Worm (Caenorhabditis elegans) whole organism, young adult: ENCODE data around the gene Y43D4A.2.

Experiments used
- B0261.1 ChIP-seq: sonication (generic microtip); optimal IDR thresholded peaks from 2 replicates; lab custom pipeline; 2016; ENCODE audit warnings: mild to moderate bottlenecking, missing genetic modification characterization, moderate library complexity, missing compliant biosample characterization
- B0336.3 ChIP-seq: fragments of 200-800 bp; sonication (Bioruptor generic); IDR thresholded peaks from 2 replicates; pipeline ENCODE4 v1.3.6; 2022; ENCODE audit warnings: missing genetic modification characterization, missing compliant biosample characterization
- C17E4.6 ChIP-seq: fragments of 200-800 bp; sonication (Bioruptor generic); IDR thresholded peaks from 2 replicates; pipeline ENCODE4 v1.3.6; 2022; ENCODE audit warnings: missing genetic modification reagents, missing genetic modification characterization, missing compliant biosample characterization
- F22D6.2 ChIP-seq: sonication (generic microtip); optimal IDR thresholded peaks from 2 replicates; lab custom pipeline; 2016; ENCODE audit warnings: mild to moderate bottlenecking, missing genetic modification characterization, missing compliant biosample characterization
- F23B12.7 ChIP-seq: sonication (generic microtip); optimal IDR thresholded peaks from 2 replicates; lab custom pipeline; 2017; ENCODE audit warnings: missing genetic modification characterization, mild to moderate bottlenecking, missing compliant biosample characterization, antibody characterized with exemption, moderate library complexity; ENCODE audit not compliant: insufficient read depth
- F37B4.10 ChIP-seq: fragments of 200-800 bp; sonication (Bioruptor generic); IDR thresholded peaks from 2 replicates; pipeline ENCODE4 v1.3.6; 2022; ENCODE audit warnings: missing genetic modification characterization, missing compliant biosample characterization
- F39B2.1 ChIP-seq: fragments of 200-800 bp; sonication (Bioruptor generic); IDR thresholded peaks from 2 replicates; pipeline ENCODE4 v1.3.6; 2022; ENCODE audit warnings: missing genetic modification reagents, missing genetic modification characterization, missing compliant biosample characterization
- F57A8.1 ChIP-seq: fragments of 200-800 bp; sonication (Bioruptor generic); optimal IDR thresholded peaks from 2 replicates; lab custom pipeline; 2018; ENCODE audit warnings: mild to moderate bottlenecking, missing genetic modification characterization, moderate library complexity, missing compliant biosample characterization
- F57C9.4 ChIP-seq: sonication (generic microtip); optimal IDR thresholded peaks from 2 replicates; lab custom pipeline; 2017; ENCODE audit warnings: mild to moderate bottlenecking, missing genetic modification characterization, missing compliant biosample characterization
- K12H6.12 ChIP-seq: fragments of 200-800 bp; sonication (Bioruptor generic); optimal IDR thresholded peaks from 2 replicates; lab custom pipeline; 2018; ENCODE audit warnings: mild to moderate bottlenecking, missing genetic modification characterization, missing compliant biosample characterization
- T07F8.4 ChIP-seq: sonication (generic microtip); optimal IDR thresholded peaks from 2 replicates; lab custom pipeline; 2016; ENCODE audit warnings: mild to moderate bottlenecking, missing genetic modification characterization, moderate library complexity, missing compliant biosample characterization
- T26A5.8 ChIP-seq: sonication (generic microtip); optimal IDR thresholded peaks from 2 replicates; lab custom pipeline; 2016; ENCODE audit warnings: missing genetic modification characterization, missing compliant biosample characterization
- Y53F4B.3 ChIP-seq: fragments of 200-800 bp; sonication (Bioruptor generic); IDR thresholded peaks from 2 replicates; pipeline ENCODE4 v1.3.6; 2022; ENCODE audit warnings: missing genetic modification reagents, missing genetic modification characterization, missing compliant biosample characterization
- Y53G8AR.9 ChIP-seq: fragments of 200-800 bp; sonication (Bioruptor generic); conservative IDR thresholded peaks from 2 replicates; pipeline ENCODE4 v1.3.6; 2022; ENCODE audit warnings: missing genetic modification reagents, missing genetic modification characterization, missing compliant biosample characterization
- Y56A3A.18 ChIP-seq: fragments of 200-800 bp; sonication (Bioruptor generic); IDR thresholded peaks from 2 replicates; pipeline ENCODE4 v1.3.6; 2022; ENCODE audit warnings: missing genetic modification reagents, missing genetic modification characterization, missing compliant biosample characterization
- Y67H2A.10 ChIP-seq: fragments of 200-800 bp; sonication (Bioruptor generic); conservative IDR thresholded peaks from 2 replicates; pipeline ENCODE4 v1.3.6; 2022; ENCODE audit warnings: missing genetic modification reagents, missing genetic modification characterization, missing compliant biosample characterization
- Y79H2A.3 ChIP-seq: fragments of 200-800 bp; sonication (Bioruptor generic); conservative IDR thresholded peaks from 2 replicates; pipeline ENCODE4 v1.3.6; 2022; ENCODE audit warnings: missing genetic modification reagents, missing genetic modification characterization, missing compliant biosample characterization
- ama-1 ChIP-seq, 3 experiments: fragments of 150-350 bp in 1 of 3; sonication (generic microtip) in 2 of 3; optimal IDR thresholded peaks; 2 replicates each; lab custom pipeline; 2014 to 2018; ENCODE audit warnings: missing biosample characterization in 2 of 3, missing genetic modification characterization in 2 of 3, missing genetic modification reagents in 2 of 3
- aptf-3 ChIP-seq: fragments of 200-800 bp; sonication (Bioruptor generic); IDR thresholded peaks from 2 replicates; pipeline ENCODE4 v1.3.6; 2022; ENCODE audit warnings: missing genetic modification characterization, missing compliant biosample characterization
- attf-3 ChIP-seq: fragments of 200-800 bp; sonication (Bioruptor generic); conservative IDR thresholded peaks from 2 replicates; pipeline ENCODE4 v1.3.6; 2022; ENCODE audit warnings: missing genetic modification reagents, missing genetic modification characterization, missing compliant biosample characterization
- attf-6 ChIP-seq: fragments of 200-800 bp; sonication (Bioruptor generic); IDR thresholded peaks from 2 replicates; pipeline ENCODE4 v1.3.6; 2022; ENCODE audit warnings: missing genetic modification reagents, missing genetic modification characterization, missing compliant biosample characterization
- bed-1 ChIP-seq: fragments of 200-800 bp; sonication (Bioruptor generic); IDR thresholded peaks from 2 replicates; pipeline ENCODE4 v1.3.6; 2022; ENCODE audit warnings: missing genetic modification reagents, missing genetic modification characterization, missing compliant biosample characterization
- cebp-1 ChIP-seq, 2 experiments: fragments of 200-800 bp in 1 of 2; sonication (Bioruptor generic) in 1 of 2; sonication (generic microtip) in 1 of 2; IDR thresholded peaks in 1 of 2; optimal IDR thresholded peaks in 1 of 2; 2 replicates each; pipeline versions ENCODE4 v1.3.6 to Lab custom; 2017 to 2022; ENCODE audit warnings: missing compliant biosample characterization in 2 of 2, missing genetic modification characterization in 2 of 2, mild to moderate bottlenecking in 1 of 2, missing genetic modification reagents in 1 of 2, moderate library complexity in 1 of 2
- ceh-100 ChIP-seq: fragments of 200-800 bp; sonication (Bioruptor generic); IDR thresholded peaks from 2 replicates; pipeline ENCODE4 v1.3.6; 2022; ENCODE audit warnings: missing genetic modification reagents, missing genetic modification characterization, missing compliant biosample characterization
- die-1 ChIP-seq: sonication (generic microtip); optimal IDR thresholded peaks from 2 replicates; lab custom pipeline; 2016; ENCODE audit warnings: missing genotype, mild to moderate bottlenecking, missing genetic modification characterization, missing compliant biosample characterization
- egl-44 ChIP-seq: fragments of 200-800 bp; sonication (Bioruptor generic); IDR thresholded peaks from 2 replicates; pipeline ENCODE4 v1.3.6; 2022; ENCODE audit warnings: missing genetic modification reagents, missing genetic modification characterization, missing compliant biosample characterization
- ekl-4 ChIP-seq: fragments of 200-800 bp; sonication (Bioruptor generic); IDR thresholded peaks from 2 replicates; pipeline ENCODE4 v1.3.6; 2022; ENCODE audit warnings: missing genetic modification reagents, missing genetic modification characterization, missing compliant biosample characterization
- lag-1 ChIP-seq: fragments of 200-800 bp; sonication (Bioruptor generic); IDR thresholded peaks from 2 replicates; pipeline ENCODE4 v1.3.6; 2022; ENCODE audit warnings: missing genetic modification reagents, missing genetic modification characterization, missing compliant biosample characterization
- let-526 ChIP-seq: fragments of 200-800 bp; sonication (Bioruptor generic); IDR thresholded peaks from 2 replicates; pipeline ENCODE4 v1.3.6; 2022; ENCODE audit warnings: missing genetic modification reagents, missing genetic modification characterization, missing compliant biosample characterization
- lin-26 ChIP-seq: fragments of 200-800 bp; sonication (Bioruptor generic); IDR thresholded peaks from 2 replicates; pipeline ENCODE4 v1.3.6; 2022; ENCODE audit warnings: missing genetic modification reagents, missing genetic modification characterization, missing compliant biosample characterization
- lin-40 ChIP-seq: sonication (generic microtip); optimal IDR thresholded peaks from 2 replicates; lab custom pipeline; 2016; ENCODE audit warnings: missing genetic modification characterization, mild to moderate bottlenecking, missing compliant biosample characterization, missing genotype, missing genetic modification reagents
- lin-54 ChIP-seq: fragments of 200-800 bp; sonication (Bioruptor generic); optimal IDR thresholded peaks from 2 replicates; lab custom pipeline; 2018; ENCODE audit warnings: mild to moderate bottlenecking, missing genetic modification characterization, missing compliant biosample characterization
- lir-1 ChIP-seq: fragments of 200-800 bp; sonication (Bioruptor generic); conservative IDR thresholded peaks from 2 replicates; pipeline ENCODE4 v1.3.6; 2022; ENCODE audit warnings: missing genetic modification reagents, missing genetic modification characterization, missing compliant biosample characterization
- rec-8 ChIP-seq, 2 experiments: sonication (generic microtip); optimal IDR thresholded peaks; 2 replicates each; lab custom pipeline; 2016; ENCODE audit warnings: mild to moderate bottlenecking in 2 of 2, missing genetic modification characterization in 2 of 2, missing genetic modification reagents in 2 of 2, missing genotype in 2 of 2, missing biosample characterization in 1 of 2, missing compliant biosample characterization in 1 of 2, moderate library complexity in 1 of 2
- rpc-1 ChIP-seq, 2 experiments: fragments of 150-350 bp in 1 of 2; sonication (generic microtip) in 1 of 2; optimal IDR thresholded peaks; 2 replicates each; lab custom pipeline; 2014 to 2018; ENCODE audit warnings: missing biosample characterization in 1 of 2, missing genetic modification characterization in 1 of 2, missing genetic modification reagents in 1 of 2, missing genotype in 1 of 2
- sea-2 ChIP-seq: fragments of 200-800 bp; sonication (Bioruptor generic); IDR thresholded peaks from 2 replicates; pipeline ENCODE4 v1.3.6; 2022; ENCODE audit warnings: missing genetic modification characterization, missing compliant biosample characterization
- snpc-4 ChIP-seq, 5 experiments: fragments of 150-350 bp in 1 of 5; sonication (generic microtip) in 4 of 5; optimal IDR thresholded peaks; 2 replicates each; lab custom pipeline; 2014 to 2018; ENCODE audit warnings: missing genetic modification characterization in 5 of 5, missing biosample characterization in 3 of 5, antibody characterized with exemption in 2 of 5, mild to moderate bottlenecking in 2 of 5, missing compliant biosample characterization in 2 of 5, missing genotype in 2 of 5, moderate library complexity in 2 of 5, missing genetic modification reagents in 1 of 5
- somi-1 ChIP-seq: fragments of 200-800 bp; sonication (Bioruptor generic); optimal IDR thresholded peaks from 2 replicates; lab custom pipeline; 2018; ENCODE audit warnings: mild to moderate bottlenecking, missing genetic modification characterization, missing compliant biosample characterization
- sptf-2 ChIP-seq: fragments of 200-800 bp; sonication (Bioruptor generic); optimal IDR thresholded peaks from 2 replicates; lab custom pipeline; 2018; ENCODE audit warnings: mild to moderate bottlenecking, missing genetic modification characterization, missing compliant biosample characterization
- tbp1 ChIP-seq: fragments of 200-800 bp; sonication (Bioruptor generic); optimal IDR thresholded peaks from 2 replicates; lab custom pipeline; 2018; ENCODE audit warnings: mild to moderate bottlenecking, missing genetic modification characterization, missing compliant biosample characterization
- xnd-1 ChIP-seq: sonication (generic microtip); optimal IDR thresholded peaks from 2 replicates; lab custom pipeline; 2016; ENCODE audit warnings: missing genotype, missing genetic modification reagents, missing genetic modification characterization, missing compliant biosample characterization
- ztf-22 ChIP-seq: fragments of 200-800 bp; sonication (Bioruptor generic); optimal IDR thresholded peaks from 2 replicates; lab custom pipeline; 2018; ENCODE audit warnings: mild to moderate bottlenecking, missing genetic modification characterization, moderate library complexity, missing compliant biosample characterization
- ztf-25 ChIP-seq: fragments of 200-800 bp; sonication (Bioruptor generic); IDR thresholded peaks from 2 replicates; pipeline ENCODE4 v1.3.6; 2022; ENCODE audit warnings: missing genetic modification reagents, missing genetic modification characterization, missing compliant biosample characterization
- ztf-26 ChIP-seq: sonication (generic microtip); optimal IDR thresholded peaks from 2 replicates; lab custom pipeline; 2017; ENCODE audit warnings: missing genetic modification characterization, missing compliant biosample characterization
- ztf-28 ChIP-seq: fragments of 200-800 bp; sonication (Bioruptor generic); IDR thresholded peaks from 2 replicates; pipeline ENCODE4 v1.3.6; 2022; ENCODE audit warnings: missing genetic modification reagents, missing genetic modification characterization, missing compliant biosample characterization
- ztf-6 ChIP-seq: fragments of 200-800 bp; sonication (Bioruptor generic); IDR thresholded peaks from 2 replicates; pipeline ENCODE4 v1.3.6; 2022; ENCODE audit warnings: missing genetic modification reagents, missing genetic modification characterization, missing compliant biosample characterization

Gene Y43D4A.2

DNA sequence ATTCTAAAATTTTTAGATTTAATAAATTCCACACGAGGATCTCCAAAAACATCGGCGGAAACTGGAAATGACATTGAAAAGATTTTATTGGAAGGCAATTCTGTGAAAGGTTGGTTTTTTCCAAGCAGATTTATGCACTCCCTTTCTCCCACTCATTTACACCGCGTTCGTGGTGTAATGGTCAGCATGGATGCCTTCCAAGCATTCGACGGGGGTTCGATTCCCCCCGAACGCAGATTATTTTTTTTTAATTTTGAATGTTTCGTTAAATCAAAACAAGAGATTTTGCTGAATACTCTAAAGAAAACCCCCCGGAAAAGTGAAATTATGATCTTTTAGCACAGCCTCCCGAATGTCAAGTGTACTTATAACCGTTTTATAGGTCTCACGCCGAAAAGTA is 20.3 kb upstream of the Y43D4A.2 start (continued):
- TF ChIP-seq snpc-4 (GFP tag; optimal IDR thresholded peaks at IDR 0.05; lab: Kevin White, UChicago) (peak; percentile 91), snpc-4 (tag; optimal IDR thresholded peaks at IDR 0.05; lab: Kevin White, UChicago) (peak; percentile 38 to 97 (median 96)), sptf-2 (GFP tag; lab: Kevin White, UChicago) (no peak), ekl-4 (peak; percentile 31; the same call in 1 of the 2 replicates), K12H6.12 (tag; lab: Kevin White, UChicago) (no peak), ama-1 (optimal IDR thresholded peaks at IDR 0.05; lab: Kevin White, UChicago) (no peak), ama-1 (GFP tag; optimal IDR thresholded peaks at IDR 0.05; lab: Kevin White, UChicago) (peak in 1 of 2 experiments; percentile 78), F39B2.1 (GFP tag; lab: Robert Waterston, UW) (no peak), rec-8 (tag; optimal IDR thresholded peaks at IDR 0.05; lab: Kevin White, UChicago) (peak; percentile 47 to 72), B0261.1 (tag; lab: Kevin White, UChicago) (peak; percentile 92), Y79H2A.3 (GFP tag; lab: Robert Waterston, UW) (no peak), aptf-3 (GFP tag; lab: Robert Waterston, UW) (no peak), ztf-28 (GFP tag; lab: Robert Waterston, UW) (no peak), Y67H2A.10 (GFP tag; lab: Robert Waterston, UW) (no peak), ztf-22 (no peak), lin-40 (tag; lab: Kevin White, UChicago) (no peak), F57A8.1 (GFP tag; lab: Kevin White, UChicago) (no peak), attf-6 (GFP tag; lab: Robert Waterston, UW) (peak; percentile 96), B0336.3 (GFP tag; lab: Robert Waterston, UW) (no peak), cebp-1 (GFP tag; IDR thresholded peaks at IDR 0.05; lab: Robert Waterston, UW) (no peak), cebp-1 (tag; optimal IDR thresholded peaks at IDR 0.05; lab: Kevin White, UChicago) (no peak), Y53G8AR.9 (GFP tag; lab: Robert Waterston, UW) (no peak), somi-1 (GFP tag; lab: Kevin White, UChicago) (peak; percentile 16), let-526 (no peak), lin-54 (peak; percentile 41), bed-1 (no peak), T26A5.8 (tag; lab: Kevin White, UChicago) (no peak), lag-1 (GFP tag; lab: Robert Waterston, UW) (no peak), Y56A3A.18 (GFP tag; lab: Robert Waterston, UW) (0 out of 2 replicates have a peak, but pooled peaks have one; percentile 41), die-1 (tag; lab: Kevin White, UChicago) (peak; percentile 92), F37B4.10 (GFP tag; lab: Robert Waterston, UW) (no peak), lir-1 (GFP tag; lab: Robert Waterston, UW) (no peak), rpc-1 (optimal IDR thresholded peaks at IDR 0.05; lab: Kevin White, UChicago) (peak; percentile 87), rpc-1 (tag; optimal IDR thresholded peaks at IDR 0.05; lab: Kevin White, UChicago) (peak; percentile 95), F23B12.7 (tag; lab: Kevin White, UChicago) (peak; percentile 93), F22D6.2 (tag; lab: Kevin White, UChicago) (peak; percentile 21), lin-26 (peak; percentile 83), sea-2 (GFP tag; lab: Robert Waterston, UW) (no peak), xnd-1 (tag; lab: Kevin White, UChicago) (no peak), tbp1 (GFP tag; lab: Kevin White, UChicago) (peak; percentile 99), C17E4.6 (no peak), Y53F4B.3 (GFP tag; lab: Robert Waterston, UW) (0 out of 2 replicates have a peak, but pooled peaks have one; percentile 17), T07F8.4 (tag; lab: Kevin White, UChicago) (peak; percentile 37), ztf-26 (tag; lab: Kevin White, UChicago) (no peak), ceh-100 (no peak), attf-3 (peak; percentile 21; the same call in 1 of the 2 replicates), F57C9.4 (tag; lab: Kevin White, UChicago) (no peak), ztf-6 (no peak), ztf-25 (GFP tag; lab: Robert Waterston, UW) (peak; percentile 70; the same call in 1 of the 2 replicates), egl-44 (GFP tag; lab: Robert Waterston, UW) (no peak)
